Worm (Caenorhabditis elegans): ENCODE measurements around the gene F14H12.7.
"Not testable (repeated sequence)": the region's sequence is repeated elsewhere in the genome, so short reads cannot be mapped to it uniquely, and the experiment has no call there.

F14H12.7 gene

ce11 chrX:4332305-4332704, 30.1 kb downstream of the F14H12.7 start, which contains the start of gene C24A8.6:
C24A8.6 (minus strand) TSS chrX:4332405.
- TF ChIP-seq unc-62 (GFP tag; optimal IDR thresholded peaks at IDR 0.05) = not testable (repeated sequence)

DNA sequence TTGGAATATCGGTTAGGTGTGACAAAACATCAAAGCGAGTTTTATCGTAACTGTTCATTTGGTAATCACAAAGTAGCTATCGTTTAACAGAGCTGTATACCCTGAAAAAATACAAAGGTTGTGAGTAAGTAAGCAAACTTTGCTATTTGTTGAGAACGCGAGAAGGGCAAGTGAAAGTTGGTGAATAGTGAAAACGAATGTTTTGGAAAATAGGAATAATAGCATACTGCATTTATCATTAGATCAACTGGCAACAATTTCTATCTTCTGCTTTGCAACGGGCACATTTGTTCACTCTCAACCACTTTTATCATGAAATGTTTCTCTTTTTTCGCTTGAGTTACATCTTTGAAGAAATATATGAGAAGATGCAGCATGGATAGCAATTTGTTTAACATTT, 33.6 kb downstream of the F14H12.7 start, which contains the start of gene C24A8.5:
Gene C24A8.5, minus strand, starts transcription at position 101 of the 400 bp plus-strand sequence.
- TF ChIP-seq unc-62 (GFP tag; optimal IDR thresholded peaks at IDR 0.05) = no peak

DNA sequence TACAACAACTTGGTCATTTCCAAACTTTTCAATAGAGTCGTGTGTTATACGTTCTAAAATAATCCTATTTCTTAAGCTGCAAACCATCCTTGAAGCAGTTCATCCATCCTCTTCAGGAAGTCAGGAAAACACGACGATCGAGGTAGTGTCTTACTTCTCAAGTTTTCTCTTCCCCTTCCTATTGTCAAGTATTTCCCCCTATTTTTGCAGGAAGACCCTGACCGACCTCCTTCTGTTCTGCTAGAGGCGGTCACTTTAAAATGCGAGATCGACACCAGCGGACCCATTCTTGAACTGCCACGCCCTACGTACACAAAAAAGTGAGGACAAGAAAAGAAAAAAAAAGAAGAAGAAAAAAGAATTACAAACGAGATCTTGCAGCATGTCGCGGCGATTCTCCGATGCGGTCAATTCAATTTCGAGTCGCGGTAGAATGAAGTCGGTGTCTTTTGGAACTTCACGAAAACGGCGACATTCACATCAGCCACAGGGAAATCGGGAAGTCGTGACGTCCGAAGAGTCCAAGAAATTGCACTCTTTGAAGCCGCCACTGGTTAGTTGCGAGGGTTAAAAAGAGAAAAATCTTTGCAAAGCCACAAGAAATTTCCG, 39.5 kb downstream of the F14H12.7 start:
- no peak for TF ChIP-seq unc-62 (GFP tag; optimal IDR thresholded peaks at IDR 0.05)

DNA sequence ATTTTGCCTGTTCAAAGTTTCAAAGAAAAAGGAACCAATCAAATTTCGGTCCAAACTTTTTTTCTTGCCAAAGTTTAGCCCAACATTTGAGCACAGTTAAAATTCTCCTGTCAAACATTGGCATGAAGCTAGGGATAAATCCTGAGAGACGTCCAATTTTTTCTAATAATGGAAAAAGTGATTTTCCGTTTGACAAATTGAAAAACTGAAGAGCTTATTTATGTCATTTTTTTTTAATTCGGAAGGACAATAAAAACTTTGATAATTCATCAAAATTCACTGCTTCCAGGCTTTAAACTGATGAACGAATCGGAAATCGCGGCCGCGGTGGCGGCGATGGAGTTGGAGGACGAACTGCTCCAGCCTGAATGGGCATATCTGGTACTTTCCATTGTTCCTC, 41.9 kb downstream of the F14H12.7 start, which contains the start of gene dop-6:
Gene dop-6, plus strand, starts transcription at position 301 of the 400 bp plus-strand sequence.
- TF ChIP-seq unc-62 (GFP tag; optimal IDR thresholded peaks at IDR 0.05) = no peak

- TF ChIP-seq unc-62 (GFP tag; optimal IDR thresholded peaks at IDR 0.05) = no peak
Observed at ce11 chrX:4317095-4317494, 45.3 kb downstream of the F14H12.7 start.

DNA sequence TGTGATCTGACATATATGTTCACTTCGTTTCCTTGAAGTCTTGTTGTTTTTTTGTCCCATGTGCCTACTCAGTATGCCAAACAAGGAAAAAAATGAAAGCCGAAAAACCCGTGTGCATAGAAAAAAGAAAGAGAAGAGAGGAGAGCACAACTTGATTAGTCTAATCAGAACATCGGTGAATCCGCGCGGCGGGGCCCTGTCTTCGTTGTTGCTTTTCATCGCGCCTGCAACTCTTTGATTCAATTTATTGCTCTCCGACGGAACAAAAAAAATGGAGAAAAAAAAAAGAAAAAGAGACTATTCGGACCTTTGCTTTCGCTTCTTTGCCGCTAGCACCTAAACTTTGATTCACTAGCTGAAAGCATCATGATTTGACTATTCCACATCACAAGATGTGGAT, 47.5 kb downstream of the F14H12.7 start:
- TF ChIP-seq unc-62 (GFP tag; optimal IDR thresholded peaks at IDR 0.05) = no peak

All from whole organism, dauer.